Fruit fly (Drosophila melanogaster) whole organism: ENCODE data around the gene CG33061.

Source experiments
- CG8478 ChIP-seq: fragments of >200 bp; optimal IDR thresholded peaks from 2 replicates; lab custom pipeline; 2018; ENCODE audit warnings: inconsistent platforms
- psq ChIP-seq: fragments of >200 bp; optimal IDR thresholded peaks from 2 replicates; lab custom pipeline; 2017

DNA sequence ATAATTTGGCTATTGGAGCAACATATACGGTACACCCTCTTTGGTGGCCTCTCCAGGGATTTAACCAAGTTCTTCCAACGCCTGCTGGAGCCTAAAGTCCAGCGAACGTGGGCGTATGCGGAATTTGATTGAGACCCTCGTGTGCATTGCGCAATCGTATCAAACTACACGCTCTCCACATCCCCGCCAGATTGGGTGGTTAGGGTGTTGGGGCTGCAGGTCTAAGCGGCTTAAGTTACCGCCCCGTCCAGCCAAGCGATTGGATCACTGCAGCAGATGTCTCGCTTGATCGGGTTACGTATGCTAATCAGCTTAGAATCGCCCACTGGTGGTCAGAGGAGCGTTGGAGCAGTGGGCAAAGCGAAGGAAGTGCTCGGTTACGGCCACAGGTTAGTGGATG is 1.1 kb downstream of the CG33061 start, which contains the start of gene CG33060:
- TF ChIP-seq psq (lab: Kevin White, UChicago) = no peak
- no peak for TF ChIP-seq CG8478
